Fruit fly (Drosophila melanogaster) whole organism, embryonic: ENCODE data around the gene N.

ENCODE experiments used
- ATbp ChIP-seq: fragments of 200-800 bp; sonication (Bioruptor generic); optimal IDR thresholded peaks from 2 replicates; lab custom pipeline; 2017; ENCODE audit warnings: missing biosample characterization, mild to moderate bottlenecking, missing genetic modification characterization, missing genetic modification reagents
- Abd-B ChIP-seq: fragments of 200-800 bp; sonication (Bioruptor generic); optimal IDR thresholded peaks from 2 replicates; lab custom pipeline; 2018; ENCODE audit warnings: missing biosample characterization, mild to moderate bottlenecking, missing genetic modification characterization, moderate library complexity
- Atf6 ChIP-seq: fragments of 200-800 bp; sonication (Bioruptor generic); IDR thresholded peaks from 2 replicates; pipeline ENCODE4 v1.3.6; 2022; ENCODE audit warnings: missing biosample characterization, missing genetic modification characterization
- CG11093 ChIP-seq: fragments of 200-800 bp; sonication (Bioruptor generic); IDR thresholded peaks from 3 replicates; pipeline ENCODE4 v1.3.6; 2022; ENCODE audit warnings: missing biosample characterization, missing genetic modification characterization
- CG11456 ChIP-seq: fragments of 200-800 bp; sonication (Bioruptor generic); IDR thresholded peaks from 3 replicates; pipeline ENCODE4 v1.3.6; 2022; ENCODE audit warnings: missing biosample characterization, missing genetic modification characterization
- CG11695 ChIP-seq: fragments of 200-800 bp; sonication (Bioruptor generic); IDR thresholded peaks from 3 replicates; pipeline ENCODE4 v1.3.6; 2022; ENCODE audit warnings: missing biosample characterization, missing genetic modification characterization
- CG12942 ChIP-seq: fragments of 200-800 bp; sonication (Bioruptor generic); optimal IDR thresholded peaks from 3 replicates; lab custom pipeline; 2016; ENCODE audit warnings: missing biosample characterization, missing genetic modification characterization
- CG14014 ChIP-seq: fragments of 200-800 bp; sonication (Bioruptor generic); IDR thresholded peaks from 2 replicates; pipeline ENCODE4 v1.3.6; 2022; ENCODE audit warnings: missing biosample characterization, missing genetic modification characterization
- CG15601 ChIP-seq: fragments of 200-800 bp; sonication (Bioruptor generic); optimal IDR thresholded peaks from 3 replicates; lab custom pipeline; 2019; ENCODE audit warnings: missing biosample characterization, mild to moderate bottlenecking, missing genetic modification characterization, moderate library complexity
- CG16815 ChIP-seq: fragments of 200-800 bp; sonication (Bioruptor generic); optimal IDR thresholded peaks from 3 replicates; lab custom pipeline; 2017; ENCODE audit warnings: missing biosample characterization, mild to moderate bottlenecking, missing genetic modification characterization
- CG1792 ChIP-seq: fragments of 200-800 bp; sonication (Bioruptor generic); optimal IDR thresholded peaks from 2 replicates; lab custom pipeline; 2016; ENCODE audit warnings: missing biosample characterization, missing genetic modification characterization
- CG2678 ChIP-seq: fragments of 200-800 bp; sonication (Bioruptor generic); optimal IDR thresholded peaks from 3 replicates; lab custom pipeline; 2019; ENCODE audit warnings: missing biosample characterization, mild to moderate bottlenecking, missing genetic modification characterization, moderate library complexity
- CG31224 ChIP-seq: fragments of 200-800 bp; sonication (Bioruptor generic); IDR thresholded peaks from 2 replicates; pipeline ENCODE4 v1.3.6; 2022; ENCODE audit warnings: missing biosample characterization, missing genetic modification characterization
- CG34422 ChIP-seq: fragments of 200-800 bp; sonication (Bioruptor generic); IDR thresholded peaks from 3 replicates; pipeline ENCODE4 v1.3.6; 2022; ENCODE audit warnings: missing biosample characterization, missing genetic modification characterization
- CG4360 ChIP-seq: fragments of 200-800 bp; sonication (Bioruptor generic); IDR thresholded peaks from 2 replicates; pipeline ENCODE4 v1.3.6; 2022; ENCODE audit warnings: missing biosample characterization, missing genetic modification characterization
- CG4404 ChIP-seq: fragments of 200-800 bp; sonication (Bioruptor generic); IDR thresholded peaks from 2 replicates; pipeline ENCODE4 v1.3.6; 2022; ENCODE audit warnings: missing biosample characterization, missing genetic modification characterization
- CG7839 ChIP-seq: fragments of 200-800 bp; sonication (Bioruptor generic); optimal IDR thresholded peaks from 3 replicates; lab custom pipeline; 2018; ENCODE audit warnings: missing biosample characterization, mild to moderate bottlenecking, missing genetic modification characterization, moderate library complexity
- CG7928 ChIP-seq: fragments of 200-800 bp; sonication (Bioruptor generic); optimal IDR thresholded peaks from 2 replicates; lab custom pipeline; 2017; ENCODE audit warnings: missing biosample characterization, mild to moderate bottlenecking, missing genetic modification characterization
- CG8290 ChIP-seq, 3 experiments: fragments of 200-800 bp; sonication (Bioruptor generic); optimal IDR thresholded peaks; 2 replicates each; lab custom pipeline; 2016 to 2019; ENCODE audit warnings: missing biosample characterization in 3 of 3, missing genetic modification characterization in 3 of 3, mild to moderate bottlenecking in 2 of 3, moderate library complexity in 1 of 3
- CG9215 ChIP-seq: fragments of 200-800 bp; sonication (Bioruptor generic); IDR thresholded peaks from 2 replicates; pipeline ENCODE4 v1.3.6; 2022; ENCODE audit warnings: missing biosample characterization, missing genetic modification characterization
- CG9817 ChIP-seq: fragments of 200-800 bp; sonication (Bioruptor generic); optimal IDR thresholded peaks from 2 replicates; lab custom pipeline; 2018; ENCODE audit warnings: missing biosample characterization, mild to moderate bottlenecking, missing genetic modification characterization, moderate library complexity
- Dek ChIP-seq: fragments of 200-800 bp; sonication (Bioruptor generic); optimal IDR thresholded peaks from 3 replicates; lab custom pipeline; 2019; ENCODE audit warnings: missing biosample characterization, mild to moderate bottlenecking, missing genetic modification characterization, moderate library complexity
- H15 ChIP-seq: fragments of 200-800 bp; sonication (Bioruptor generic); IDR thresholded peaks from 3 replicates; pipeline ENCODE4 v1.3.6; 2022; ENCODE audit warnings: missing biosample characterization, missing genetic modification characterization
- Hmr ChIP-seq: fragments of 200-800 bp; sonication (Bioruptor generic); optimal IDR thresholded peaks from 3 replicates; lab custom pipeline; 2017; ENCODE audit warnings: mild to moderate bottlenecking, missing biosample characterization, missing genetic modification reagents, missing genetic modification characterization
- Kr ChIP-seq: fragments of 200-800 bp; sonication (Bioruptor generic); optimal IDR thresholded peaks from 2 replicates; lab custom pipeline; 2017; ENCODE audit warnings: missing biosample characterization, mild to moderate bottlenecking, missing genetic modification characterization
- Mrtf ChIP-seq: fragments of 200-800 bp; sonication (Bioruptor generic); IDR thresholded peaks from 3 replicates; pipeline ENCODE4 v1.3.6; 2022; ENCODE audit warnings: missing biosample characterization, missing genetic modification characterization
- PHDP ChIP-seq: fragments of 200-800 bp; sonication (Bioruptor generic); optimal IDR thresholded peaks from 3 replicates; lab custom pipeline; 2018; ENCODE audit warnings: missing biosample characterization, mild to moderate bottlenecking, missing genetic modification characterization, moderate library complexity
- Rx ChIP-seq: fragments of 200-800 bp; sonication (Bioruptor generic); IDR thresholded peaks from 2 replicates; pipeline ENCODE4 v1.3.6; 2022; ENCODE audit warnings: missing biosample characterization, missing genetic modification characterization
- Scr ChIP-seq: fragments of 200-800 bp; sonication (Bioruptor generic); IDR thresholded peaks from 2 replicates; pipeline ENCODE4 v1.3.6; 2022; ENCODE audit warnings: missing biosample characterization, missing genetic modification characterization; ENCODE audit not compliant: partially characterized antibody
- Taf1 ChIP-seq: fragments of 200-800 bp; sonication (Bioruptor generic); IDR thresholded peaks from 2 replicates; pipeline ENCODE4 v1.3.6; 2022; ENCODE audit warnings: missing biosample characterization, missing genetic modification characterization
- Xbp1 ChIP-seq: fragments of 200-800 bp; sonication (Bioruptor generic); optimal IDR thresholded peaks from 3 replicates; lab custom pipeline; 2016; ENCODE audit warnings: missing biosample characterization, mild to moderate bottlenecking, missing genetic modification characterization
- Xrp1 ChIP-seq: fragments of 200-800 bp; sonication (Bioruptor generic); IDR thresholded peaks from 2 replicates; pipeline ENCODE4 v1.3.6; 2022; ENCODE audit warnings: missing biosample characterization, missing genetic modification characterization
- bsh ChIP-seq, 2 experiments: fragments of 200-800 bp; sonication (Bioruptor generic); optimal IDR thresholded peaks; 2 replicates each; lab custom pipeline; 2017 to 2018; ENCODE audit warnings: mild to moderate bottlenecking in 2 of 2, missing biosample characterization in 2 of 2, missing genetic modification characterization in 2 of 2, moderate library complexity in 1 of 2
- cwo ChIP-seq: fragments of 200-800 bp; sonication (Bioruptor generic); optimal IDR thresholded peaks from 3 replicates; lab custom pipeline; 2017; ENCODE audit warnings: missing biosample characterization, missing genetic modification characterization, mild to moderate bottlenecking, moderate library complexity, missing genetic modification reagents
- dati ChIP-seq: fragments of 200-800 bp; sonication (Bioruptor generic); IDR thresholded peaks from 2 replicates; pipeline ENCODE4 v1.3.6; 2022; ENCODE audit warnings: missing biosample characterization, missing genetic modification characterization
- ems ChIP-seq: fragments of 200-800 bp; sonication (Bioruptor generic); optimal IDR thresholded peaks from 3 replicates; lab custom pipeline; 2016; ENCODE audit warnings: missing biosample characterization, missing genetic modification characterization
- fd3F ChIP-seq: fragments of 200-800 bp; sonication (Bioruptor generic); optimal IDR thresholded peaks from 2 replicates; lab custom pipeline; 2018; ENCODE audit warnings: missing biosample characterization, mild to moderate bottlenecking, missing genetic modification characterization, moderate library complexity
- fd64A ChIP-seq: fragments of 200-800 bp; sonication (Bioruptor generic); optimal IDR thresholded peaks from 3 replicates; lab custom pipeline; 2018; ENCODE audit warnings: missing biosample characterization, mild to moderate bottlenecking, missing genetic modification characterization
- gcm ChIP-seq: fragments of 200-800 bp; sonication (Bioruptor generic); optimal IDR thresholded peaks from 2 replicates; lab custom pipeline; 2019; ENCODE audit warnings: missing biosample characterization, mild to moderate bottlenecking, missing genetic modification characterization, moderate library complexity
- gsb ChIP-seq: fragments of 200-800 bp; sonication (Bioruptor generic); IDR thresholded peaks from 2 replicates; pipeline ENCODE4 v1.3.6; 2022; ENCODE audit warnings: missing biosample characterization, missing genetic modification characterization
- org-1 ChIP-seq: fragments of 200-800 bp; sonication (Bioruptor generic); optimal IDR thresholded peaks from 2 replicates; lab custom pipeline; 2017; ENCODE audit warnings: missing biosample characterization, missing genetic modification characterization
- pan ChIP-seq, 4 experiments: fragments of >200 bp in 3 of 4; fragments of 200-800 bp in 1 of 4; sonication (Bioruptor generic) in 1 of 4; optimal IDR thresholded peaks in 3 of 4; IDR thresholded peaks in 1 of 4; 2 replicates each; pipeline versions ENCODE4 v1.3.6 to Lab custom; 2017 to 2022; ENCODE audit warnings: missing biosample characterization in 2 of 4, missing genetic modification characterization in 2 of 4, mixed read lengths in 1 of 4
- run ChIP-seq: fragments of 200-800 bp; sonication (Bioruptor generic); optimal IDR thresholded peaks from 3 replicates; lab custom pipeline; 2018; ENCODE audit warnings: missing biosample characterization, mild to moderate bottlenecking, missing genetic modification characterization
- seq ChIP-seq: fragments of 200-800 bp; sonication (Bioruptor generic); IDR thresholded peaks from 2 replicates; pipeline ENCODE4 v1.3.6; 2022; ENCODE audit warnings: missing biosample characterization, missing genetic modification characterization
- stc ChIP-seq: fragments of 200-800 bp; sonication (Bioruptor generic); IDR thresholded peaks from 2 replicates; pipeline ENCODE4 v1.3.6; 2022; ENCODE audit warnings: missing biosample characterization, missing genetic modification characterization
- tgo ChIP-seq: fragments of 200-800 bp; sonication (Bioruptor generic); IDR thresholded peaks from 3 replicates; pipeline ENCODE4 v1.3.6; 2022; ENCODE audit warnings: missing biosample characterization, missing genetic modification characterization
- vvl ChIP-seq: fragments of 200-800 bp; sonication (Bioruptor generic); IDR thresholded peaks from 2 replicates; pipeline ENCODE4 v1.3.6; 2022; ENCODE audit warnings: missing biosample characterization, missing genetic modification characterization
- wor ChIP-seq: fragments of 200-800 bp; sonication (Bioruptor generic); IDR thresholded peaks from 2 replicates; pipeline ENCODE4 v1.3.6; 2022; ENCODE audit warnings: missing biosample characterization, missing genetic modification characterization
- zfh1 ChIP-seq: fragments of 200-800 bp; sonication (Bioruptor generic); IDR thresholded peaks from 3 replicates; pipeline ENCODE4 v1.3.6; 2022; ENCODE audit warnings: missing biosample characterization, missing genetic modification characterization

The N gene

dm6 chrX:3108903-3109302, 25.8 kb upstream of the N start (continued):
- TF ChIP-seq CG8290 (GFP tag; optimal IDR thresholded peaks at IDR 0.05; lab: Kevin White, UChicago) (peak; percentile 20), CG8290 (tag; optimal IDR thresholded peaks at IDR 0.05; lab: Kevin White, UChicago) (no peak), PHDP (tag; lab: Kevin White, UChicago) (peak; percentile 74), CG11456 (GFP tag; lab: Robert Waterston, UW) (peak; percentile 54; the same call in 1 of the 3 replicates), CG11695 (GFP tag; lab: Robert Waterston, UW) (peak; percentile 70), zfh1 (GFP tag; lab: Robert Waterston, UW) (0 out of 3 replicates have a peak, but pooled peaks have one; percentile 35), Taf1 (GFP tag; lab: Robert Waterston, UW) (0 out of 2 replicates have a peak, but pooled peaks have one; percentile 13), CG11093 (GFP tag; lab: Robert Waterston, UW) (no peak), dati (GFP tag; lab: Robert Waterston, UW) (no peak), seq (GFP tag; lab: Robert Waterston, UW) (0 out of 2 replicates have a peak, but pooled peaks have one; percentile 22), CG4360 (GFP tag; lab: Robert Waterston, UW) (0 out of 2 replicates have a peak, but pooled peaks have one; percentile 21), CG9817 (peak; percentile 61), pan (optimal IDR thresholded peaks at IDR 0.05; lab: Kevin White, UChicago) (no peak), pan (GFP tag; optimal IDR thresholded peaks at IDR 0.05 in 1 of 2, IDR thresholded peaks at IDR 0.05 in 1 of 2) (peak in 1 of 2 experiments; percentile 44), run (tag; lab: Kevin White, UChicago) (peak; percentile 2), wor (GFP tag; lab: Robert Waterston, UW) (peak; percentile 51; the same call in 1 of the 2 replicates), Scr (no peak), Dek (tag; lab: Kevin White, UChicago) (peak; percentile 25), CG7839 (peak; percentile 79), Kr (GFP tag; lab: Kevin White, UChicago) (no peak), gcm (peak; percentile 38), CG34422 (0 out of 3 replicates have a peak, but pooled peaks have one; percentile 37), cwo (no peak), Rx (GFP tag; lab: Robert Waterston, UW) (no peak), Abd-B (GFP tag; lab: Kevin White, UChicago) (peak; percentile 63), CG2678 (tag; lab: Kevin White, UChicago) (no peak), gsb (peak; percentile 57), tgo (GFP tag; lab: Robert Waterston, UW) (peak; percentile 68), Hmr (peak; percentile 55), fd3F (GFP tag; lab: Kevin White, UChicago) (peak; percentile 43), CG7928 (GFP tag; lab: Kevin White, UChicago) (no peak), CG4404 (GFP tag; lab: Robert Waterston, UW) (peak; percentile 38), CG15601 (peak; percentile 12), CG31224 (GFP tag; lab: Robert Waterston, UW) (peak; percentile 34; the same call in 1 of the 2 replicates), Xbp1 (GFP tag; lab: Kevin White, UChicago) (peak; percentile 54), vvl (GFP tag; lab: Robert Waterston, UW) (peak; percentile 70), bsh (GFP tag; optimal IDR thresholded peaks at IDR 0.05; lab: Kevin White, UChicago) (peak; percentile 6 to 70), Atf6 (GFP tag; lab: Robert Waterston, UW) (peak; percentile 52), CG1792 (GFP tag; lab: Kevin White, UChicago) (no peak), CG14014 (GFP tag; lab: Robert Waterston, UW) (peak; percentile 50; the same call in 1 of the 2 replicates), fd64A (no peak), H15 (GFP tag; lab: Robert Waterston, UW) (0 out of 3 replicates have a peak, but pooled peaks have one; percentile 33), Xrp1 (GFP tag; lab: Robert Waterston, UW) (peak; percentile 76), CG12942 (GFP tag; lab: Kevin White, UChicago) (peak; percentile 36), CG9215 (peak; percentile 22; the same call in 1 of the 2 replicates), stc (GFP tag; lab: Robert Waterston, UW) (peak; percentile 39; the same call in 1 of the 2 replicates), Mrtf (GFP tag; lab: Robert Waterston, UW) (0 out of 3 replicates have a peak, but pooled peaks have one; percentile 47), CG16815 (GFP tag; lab: Kevin White, UChicago) (peak; percentile 22), ems (GFP tag; lab: Kevin White, UChicago) (no peak), ATbp (peak; percentile 15), org-1 (peak; percentile 2)
